Worm (Caenorhabditis elegans): ENCODE data around the gene acbp-7.

acbp-7 gene

ce11 chrIII:4842173-4842572 lies 4.6 kb downstream of the acbp-7 start, which contains the start of gene clec-156:
TSS of gene clec-156 (minus strand) at chrIII:4842273.
- no peak for TF ChIP-seq lag-1 (GFP tag; IDR thresholded peaks at IDR 0.05)
- TF ChIP-seq madf-8 (GFP tag; conservative IDR thresholded peaks at IDR 0.05) = no peak
- TF ChIP-seq ZK185.1 (tag; optimal IDR thresholded peaks at IDR 0.05; ENCODE audit: poor library complexity, severe bottlenecking) = no peak
- no peak for TF ChIP-seq tlf-1 (GFP tag; optimal IDR thresholded peaks at IDR 0.05)
- TF ChIP-seq B0336.3 (GFP tag; IDR thresholded peaks at IDR 0.05) = no peak
- no peak for TF ChIP-seq akir-1 (GFP tag; optimal IDR thresholded peaks at IDR 0.05)

ce11 chrIII:4844327-4844726 lies 6.8 kb downstream of the acbp-7 start, which contains the start of the genes clec-157 and fkh-5:
TSS of gene clec-157 (minus strand) at chrIII:4844427.
TSS of gene fkh-5 (plus strand) at chrIII:4844662.
- no peak for TF ChIP-seq rec-8 (tag; optimal IDR thresholded peaks at IDR 0.05)

- TF ChIP-seq dpl-1 (GFP tag; optimal IDR thresholded peaks at IDR 0.05) = no peak
- TF ChIP-seq ceh-100 (GFP tag; IDR thresholded peaks at IDR 0.05) = no peak
- no peak for TF ChIP-seq nhr-90 (tag; optimal IDR thresholded peaks at IDR 0.05)
- TF ChIP-seq K11D2.4 (GFP tag; IDR thresholded peaks at IDR 0.05) = no peak
- TF ChIP-seq aptf-2 (GFP tag; conservative IDR thresholded peaks at IDR 0.05) = no peak
- no peak for TF ChIP-seq sea-2 (GFP tag; IDR thresholded peaks at IDR 0.05)
- no peak for TF ChIP-seq ccch-3 (GFP tag; optimal IDR thresholded peaks at IDR 0.05)
- TF ChIP-seq hmg-1.2 (GFP tag; IDR thresholded peaks at IDR 0.05) = peak; percentile 32; the same call in 1 of the 2 replicates
- no peak for TF ChIP-seq ceh-79 (tag; optimal IDR thresholded peaks at IDR 0.05)
- TF ChIP-seq let-607 (tag; optimal IDR thresholded peaks at IDR 0.05) = peak in 1 of 2 experiments; percentile 25
- no peak for TF ChIP-seq lin-26 (GFP tag; IDR thresholded peaks at IDR 0.05)
- no peak for TF ChIP-seq ztf-22 (GFP tag; optimal IDR thresholded peaks at IDR 0.05)
- peak; percentile 37 for TF ChIP-seq attf-5 (GFP tag; optimal IDR thresholded peaks at IDR 0.05)
- TF ChIP-seq snpc-1.1 (tag; optimal IDR thresholded peaks at IDR 0.05; ENCODE audit: insufficient read depth) = no peak
- no peak for TF ChIP-seq hmg-20 (GFP tag; IDR thresholded peaks at IDR 0.05)
- no peak for TF ChIP-seq bed-2 (GFP tag; IDR thresholded peaks at IDR 0.05)
Observed at ce11 chrIII:4849739-4850138, 12.2 kb downstream of the acbp-7 start, which contains the start of gene nonu-1. TSS of gene nonu-1 (minus strand) at chrIII:4849907.

ce11 chrIII:4850139-4850538 lies 12.6 kb downstream of the acbp-7 start, which contains the start of gene F26A1.1:
TSS of gene F26A1.1 (plus strand) at chrIII:4850507.
- TF ChIP-seq mel-28 (tag; optimal IDR thresholded peaks at IDR 0.05; ENCODE audit: borderline replicate concordance) (no peak), lin-54 (GFP tag; optimal IDR thresholded peaks at IDR 0.05) (peak; percentile 21), aptf-3 (GFP tag; IDR thresholded peaks at IDR 0.05) (no peak), snpc-4 (GFP tag; optimal IDR thresholded peaks at IDR 0.05) (no peak), snpc-4 (tag; optimal IDR thresholded peaks at IDR 0.05) (no peak), Y53G8AR.9 (GFP tag; conservative IDR thresholded peaks at IDR 0.05) (no peak), C17E4.6 (GFP tag; IDR thresholded peaks at IDR 0.05) (no peak), nhr-120 (GFP tag; IDR thresholded peaks at IDR 0.05) (no peak), F39B2.1 (GFP tag; IDR thresholded peaks at IDR 0.05) (no peak), nfya-2 (GFP tag; IDR thresholded peaks at IDR 0.05) (no peak), tbx-9 (tag; optimal IDR thresholded peaks at IDR 0.05; ENCODE audit: borderline replicate concordance) (no peak), atf-7 (tag; optimal IDR thresholded peaks at IDR 0.05) (no peak), lsy-27 (tag; optimal IDR thresholded peaks at IDR 0.05; ENCODE audit: borderline replicate concordance, insufficient read depth) (no peak), hlh-26 (GFP tag; conservative IDR thresholded peaks at IDR 0.05) (no peak), pha-4 (tag; optimal IDR thresholded peaks at IDR 0.05) (no peak), lin-35 (GFP tag; optimal IDR thresholded peaks at IDR 0.05) (peak in 1 of 3 experiments; percentile 29), ceh-100 (GFP tag; IDR thresholded peaks at IDR 0.05) (no peak), Y56A3A.18 (GFP tag; IDR thresholded peaks at IDR 0.05) (no peak), athp-1 (tag; optimal IDR thresholded peaks at IDR 0.05) (no peak), nfyb-1 (GFP tag; IDR thresholded peaks at IDR 0.05) (no peak), dpl-1 (GFP tag; optimal IDR thresholded peaks at IDR 0.05) (peak; percentile 14), bed-2 (GFP tag; IDR thresholded peaks at IDR 0.05) (no peak), lsl-1 (GFP tag; optimal IDR thresholded peaks at IDR 0.05) (peak; percentile 43), fkh-3 (tag; optimal IDR thresholded peaks at IDR 0.05) (no peak)
